Worm (Caenorhabditis elegans): ENCODE results near the gene T27A10.2.

DNA sequence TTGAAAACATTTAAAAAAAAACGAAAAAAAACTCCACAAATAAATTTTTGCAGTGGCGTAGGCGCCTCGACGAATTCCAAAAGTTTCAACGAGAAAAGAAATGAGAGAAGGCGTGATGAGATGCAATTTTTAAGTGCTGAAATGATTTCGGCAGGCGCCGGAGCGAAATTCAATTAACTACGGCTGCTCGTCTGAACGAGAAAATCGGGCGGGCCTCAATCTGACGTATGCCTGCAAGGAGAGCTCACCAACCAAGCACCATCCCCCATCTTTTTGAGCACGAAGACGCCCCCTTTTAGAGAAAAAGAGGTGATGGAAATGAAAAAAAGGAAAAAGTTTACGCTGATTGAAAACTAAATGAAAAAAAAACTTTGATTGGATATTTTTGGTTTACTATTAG, 49.0 kb downstream of the T27A10.2 start:
- no peak for TF ChIP-seq ama-1 (optimal IDR thresholded peaks at IDR 0.05)
- no peak for TF ChIP-seq sea-1 (GFP tag; conservative IDR thresholded peaks at IDR 0.05)
- TF ChIP-seq tbx-11 (GFP tag; IDR thresholded peaks at IDR 0.05) = no peak
- TF ChIP-seq ets-7 (tag; optimal IDR thresholded peaks at IDR 0.05) = no peak

Measured in whole organism, early embryonic.